Worm (Caenorhabditis elegans) whole organism, midembryonic: ENCODE results near the gene R07B1.8.

Source experiments
- cog-1 ChIP-seq: sonication (generic microtip); optimal IDR thresholded peaks from 2 replicates; lab custom pipeline; 2016; ENCODE audit warnings: missing genetic modification characterization, missing compliant biosample characterization
- flt-1 ChIP-seq: fragments of 200-800 bp; sonication (Bioruptor generic); IDR thresholded peaks from 2 replicates; pipeline ENCODE4 v1.3.6; 2022; ENCODE audit warnings: missing genetic modification characterization, missing compliant biosample characterization
- klf-2 ChIP-seq: fragments of 200-800 bp; sonication (Bioruptor generic); conservative IDR thresholded peaks from 2 replicates; pipeline ENCODE4 v1.3.6; 2022; ENCODE audit warnings: missing genetic modification reagents, missing genetic modification characterization, missing compliant biosample characterization
- med-1 ChIP-seq: sonication (generic microtip); optimal IDR thresholded peaks from 2 replicates; lab custom pipeline; 2017; ENCODE audit warnings: missing genetic modification characterization, mild to moderate bottlenecking, missing compliant biosample characterization, antibody characterized with exemption, missing genetic modification reagents; ENCODE audit not compliant: insufficient read depth
- ref-1 ChIP-seq: fragments of 200-800 bp; sonication (Bioruptor generic); conservative IDR thresholded peaks from 2 replicates; pipeline ENCODE4 v1.3.6; 2022; ENCODE audit warnings: missing genetic modification reagents, missing genetic modification characterization, missing compliant biosample characterization
- tab-1 ChIP-seq: fragments of 200-800 bp; sonication (Bioruptor generic); IDR thresholded peaks from 2 replicates; pipeline ENCODE4 v1.3.6; 2022; ENCODE audit warnings: missing genetic modification characterization, missing compliant biosample characterization
- ztf-29 ChIP-seq: fragments of 200-800 bp; sonication (Bioruptor generic); IDR thresholded peaks from 2 replicates; pipeline ENCODE4 v1.3.6; 2022; ENCODE audit warnings: missing genetic modification reagents, missing genetic modification characterization, missing compliant biosample characterization

ce11 chrX:9894844-9895243, 22.4 kb upstream of the R07B1.8 start, which contains the start of gene F21G4.3:
- TF ChIP-seq ztf-29 (GFP tag; lab: Robert Waterston, UW) (no peak), cog-1 (no peak), med-1 (no peak), klf-2 (no peak), tab-1 (GFP tag; lab: Robert Waterston, UW) (no peak), flt-1 (GFP tag; lab: Robert Waterston, UW) (no peak), ref-1 (GFP tag; lab: Robert Waterston, UW) (no peak)
